Fruit fly (Drosophila melanogaster): ENCODE results near the gene Dhc1.

DNA sequence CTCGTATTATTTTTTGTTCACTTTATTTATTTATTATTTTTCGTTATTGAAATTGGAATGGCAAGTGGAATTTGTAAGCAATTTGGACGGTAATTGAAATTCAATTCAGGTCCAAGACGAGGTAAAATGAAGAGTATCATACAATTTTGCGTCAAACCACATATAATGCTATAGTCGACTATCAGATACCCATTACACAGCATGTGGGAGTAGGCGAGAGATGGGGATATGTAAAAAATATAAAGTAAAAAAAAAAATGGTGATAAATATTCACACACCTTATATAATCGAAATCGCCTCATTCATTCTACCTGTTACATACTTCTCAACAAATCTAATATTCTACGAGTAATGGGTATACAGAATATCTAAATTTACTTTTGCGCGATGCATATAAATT, 62.2 kb downstream of the Dhc1 start:
- TF ChIP-seq HHEX (GFP tag; optimal IDR thresholded peaks at IDR 0.05) (no peak), Oaz (GFP tag; IDR thresholded peaks at IDR 0.05) (no peak), CG11456 (GFP tag; IDR thresholded peaks at IDR 0.05) (no peak), CG14965 (GFP tag; optimal IDR thresholded peaks at IDR 0.05; ENCODE audit: borderline replicate concordance) (no peak)
